Worm (Caenorhabditis elegans) whole organism, late embryonic: Measurements from ENCODE around the gene sre-27.

Experiments used
- ceh-30 ChIP-seq: fragments of 150-350 bp; optimal IDR thresholded peaks from 2 replicates; lab custom pipeline; 2014; ENCODE audit warnings: missing biosample characterization, missing genetic modification characterization
- che-1 ChIP-seq: sonication (generic microtip); optimal IDR thresholded peaks from 2 replicates; lab custom pipeline; 2016; ENCODE audit warnings: mild to moderate bottlenecking, missing genetic modification characterization, missing compliant biosample characterization
- dve-1 ChIP-seq: sonication (generic microtip); optimal IDR thresholded peaks from 2 replicates; lab custom pipeline; 2017; ENCODE audit warnings: antibody characterized with exemption, mild to moderate bottlenecking, missing genetic modification characterization, missing compliant biosample characterization
- ets-4 ChIP-seq: sonication (generic microtip); optimal IDR thresholded peaks from 2 replicates; lab custom pipeline; 2016; ENCODE audit warnings: missing genetic modification characterization, missing compliant biosample characterization
- lim-6 ChIP-seq: sonication (generic microtip); optimal IDR thresholded peaks from 2 replicates; lab custom pipeline; 2016; ENCODE audit warnings: missing genetic modification characterization, missing compliant biosample characterization
- nhr-11 ChIP-seq: fragments of 150-350 bp; optimal IDR thresholded peaks from 2 replicates; lab custom pipeline; 2014; ENCODE audit warnings: missing biosample characterization, missing genetic modification characterization
- npax-4 ChIP-seq: sonication (generic microtip); optimal IDR thresholded peaks from 2 replicates; lab custom pipeline; 2016; ENCODE audit warnings: missing genetic modification characterization, missing compliant biosample characterization
- pat-9 ChIP-seq: fragments of 200-800 bp; sonication (Bioruptor generic); optimal IDR thresholded peaks from 2 replicates; lab custom pipeline; 2018; ENCODE audit warnings: mild to moderate bottlenecking, missing genetic modification characterization, moderate library complexity, missing compliant biosample characterization
- pha-4 ChIP-seq: fragments of 150-350 bp; optimal IDR thresholded peaks from 2 replicates; lab custom pipeline; 2018; ENCODE audit warnings: missing biosample characterization, missing genetic modification reagents, missing genetic modification characterization
- sox-4 ChIP-seq: sonication (generic microtip); optimal IDR thresholded peaks from 2 replicates; lab custom pipeline; 2017; ENCODE audit warnings: mild to moderate bottlenecking, missing genetic modification characterization, inconsistent platforms, missing compliant biosample characterization
- ttx-3 ChIP-seq: sonication (generic microtip); optimal IDR thresholded peaks from 2 replicates; lab custom pipeline; 2016; ENCODE audit warnings: missing genetic modification reagents, missing genetic modification characterization, missing compliant biosample characterization
- unc-55 ChIP-seq: sonication (generic microtip); optimal IDR thresholded peaks from 2 replicates; lab custom pipeline; 2017; ENCODE audit warnings: missing biosample characterization, missing genetic modification reagents, missing genetic modification characterization

The sre-27 gene

DNA sequence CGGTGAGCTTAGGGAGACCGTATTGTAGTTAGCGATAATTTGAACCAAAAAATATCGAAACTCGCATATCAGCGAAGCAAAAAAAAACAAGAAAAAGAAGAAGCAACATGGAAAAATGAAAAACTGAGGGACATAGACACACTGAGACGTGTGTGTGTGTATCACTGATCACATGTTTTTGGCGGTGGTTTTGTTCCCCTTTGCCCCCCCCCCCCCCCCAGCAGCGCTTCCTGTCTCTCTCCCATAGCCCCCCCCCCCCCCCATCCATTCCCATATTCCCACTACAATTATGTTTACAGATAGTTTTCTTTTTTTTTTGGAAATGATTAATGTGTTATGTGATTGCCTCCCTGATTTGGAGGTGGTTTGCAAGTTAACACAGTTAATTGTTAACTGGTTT, 48.2 kb downstream of the sre-27 start:
- no peak for TF ChIP-seq pat-9 (tag; lab: Kevin White, UChicago)
- no peak for TF ChIP-seq sox-4 (tag; lab: Kevin White, UChicago)
- no peak for TF ChIP-seq ttx-3 (tag; lab: Kevin White, UChicago)
- TF ChIP-seq che-1 (tag; lab: Kevin White, UChicago), result no peak
- no peak for TF ChIP-seq npax-4 (tag; lab: Kevin White, UChicago)
- TF ChIP-seq dve-1 (tag; lab: Kevin White, UChicago), result no peak
- TF ChIP-seq lim-6 (tag; lab: Kevin White, UChicago), result no peak
- no peak for TF ChIP-seq pha-4
- no peak for TF ChIP-seq ceh-30 (tag; lab: Kevin White, UChicago)
- TF ChIP-seq ets-4 (tag; lab: Kevin White, UChicago), result no peak
- no peak for TF ChIP-seq unc-55 (GFP tag; lab: Kevin White, UChicago)
- no peak for TF ChIP-seq nhr-11 (tag; lab: Kevin White, UChicago)
